Fruit fly (Drosophila melanogaster) whole organism, prepupa: ENCODE measurements around the gene plum.

Experiments
- CG9139 ChIP-seq: fragments of 200-800 bp; sonication (Bioruptor generic); optimal IDR thresholded peaks from 3 replicates; lab custom pipeline; 2017; ENCODE audit warnings: missing biosample characterization, mild to moderate bottlenecking, missing genetic modification characterization
- Lpt ChIP-seq: fragments of 200-800 bp; sonication (Bioruptor generic); optimal IDR thresholded peaks from 3 replicates; lab custom pipeline; 2016; ENCODE audit warnings: missing biosample characterization, missing genetic modification characterization
- fd59A ChIP-seq: fragments of 200-800 bp; sonication (Bioruptor generic); optimal IDR thresholded peaks from 2 replicates; lab custom pipeline; 2017; ENCODE audit warnings: missing biosample characterization, mild to moderate bottlenecking, missing genetic modification characterization, missing genetic modification reagents
- ss ChIP-seq, 2 experiments: fragments of 200-800 bp; sonication (Bioruptor generic); optimal IDR thresholded peaks; 2 replicates in 1 of 2; 3 replicates in 1 of 2; lab custom pipeline; 2017 to 2018; ENCODE audit warnings: mild to moderate bottlenecking in 2 of 2, missing biosample characterization in 2 of 2, missing genetic modification characterization in 2 of 2, moderate library complexity in 1 of 2

DNA sequence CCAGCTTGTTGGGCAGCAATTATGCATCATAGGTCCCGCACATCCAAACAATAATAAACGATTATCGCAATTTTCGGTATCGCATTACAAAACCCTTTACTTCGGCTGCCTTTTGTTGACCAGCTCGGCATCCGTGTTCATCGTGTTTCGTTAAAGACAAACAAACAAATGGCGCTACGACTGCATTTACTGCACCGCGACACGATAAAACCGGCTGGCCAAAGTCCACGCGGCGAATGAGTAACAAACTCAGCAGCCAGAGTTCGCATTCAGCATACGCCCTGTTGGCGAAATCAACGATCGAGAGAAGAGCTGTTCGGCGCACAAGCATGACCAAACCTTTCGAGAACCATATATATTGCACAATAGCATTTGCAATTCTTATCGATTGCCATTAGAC lies 70.6 kb downstream of the plum start:
- TF ChIP-seq CG9139 (GFP tag; lab: Kevin White, UChicago) (peak; percentile 39), ss (GFP tag; optimal IDR thresholded peaks at IDR 0.05; lab: Kevin White, UChicago) (peak; percentile 61 to 66), fd59A (no peak), Lpt (GFP tag; lab: Kevin White, UChicago) (peak; percentile 39)
